Worm (Caenorhabditis elegans): Measurements from ENCODE around the gene vha-9.

- TF ChIP-seq him-1 (tag; optimal IDR thresholded peaks at IDR 0.05): no peak
- TF ChIP-seq dao-5 (tag; optimal IDR thresholded peaks at IDR 0.05): no peak
- TF ChIP-seq W03F9.2 (tag; optimal IDR thresholded peaks at IDR 0.05): no peak
These were observed 5.2 kb upstream of the vha-9 start, which contains the start of gene gcy-4 for ce11 chrII:10308726-10309125.

Data from whole organism, L4/young adult.